Worm (Caenorhabditis elegans) whole organism, young adult: ENCODE data around the gene R09E10.6.

ENCODE experiments used
- B0336.3 ChIP-seq: fragments of 200-800 bp; sonication (Bioruptor generic); IDR thresholded peaks from 2 replicates; pipeline ENCODE4 v1.3.6; 2022; ENCODE audit warnings: missing genetic modification characterization, missing compliant biosample characterization
- F37B4.10 ChIP-seq: fragments of 200-800 bp; sonication (Bioruptor generic); IDR thresholded peaks from 2 replicates; pipeline ENCODE4 v1.3.6; 2022; ENCODE audit warnings: missing genetic modification characterization, missing compliant biosample characterization
- F55B11.4 ChIP-seq: sonication (generic microtip); optimal IDR thresholded peaks from 2 replicates; lab custom pipeline; 2016; ENCODE audit warnings: missing compliant biosample characterization, missing genetic modification characterization, borderline replicate concordance; ENCODE audit not compliant: insufficient read depth
- K11D2.4 ChIP-seq: fragments of 200-800 bp; sonication (Bioruptor generic); IDR thresholded peaks from 2 replicates; pipeline ENCODE4 v1.3.6; 2022; ENCODE audit warnings: missing genetic modification reagents, missing genetic modification characterization, missing compliant biosample characterization
- K12H6.12 ChIP-seq: fragments of 200-800 bp; sonication (Bioruptor generic); optimal IDR thresholded peaks from 2 replicates; lab custom pipeline; 2018; ENCODE audit warnings: mild to moderate bottlenecking, missing genetic modification characterization, missing compliant biosample characterization
- T26A5.8 ChIP-seq: sonication (generic microtip); optimal IDR thresholded peaks from 2 replicates; lab custom pipeline; 2016; ENCODE audit warnings: missing genetic modification characterization, missing compliant biosample characterization
- Y53G8AR.9 ChIP-seq: fragments of 200-800 bp; sonication (Bioruptor generic); conservative IDR thresholded peaks from 2 replicates; pipeline ENCODE4 v1.3.6; 2022; ENCODE audit warnings: missing genetic modification reagents, missing genetic modification characterization, missing compliant biosample characterization
- Y56A3A.18 ChIP-seq: fragments of 200-800 bp; sonication (Bioruptor generic); IDR thresholded peaks from 2 replicates; pipeline ENCODE4 v1.3.6; 2022; ENCODE audit warnings: missing genetic modification reagents, missing genetic modification characterization, missing compliant biosample characterization
- Y79H2A.3 ChIP-seq: fragments of 200-800 bp; sonication (Bioruptor generic); conservative IDR thresholded peaks from 2 replicates; pipeline ENCODE4 v1.3.6; 2022; ENCODE audit warnings: missing genetic modification reagents, missing genetic modification characterization, missing compliant biosample characterization
- Y95B8A.8 ChIP-seq: fragments of 200-800 bp; sonication (Bioruptor generic); IDR thresholded peaks from 2 replicates; pipeline ENCODE4 v1.3.6; 2022; ENCODE audit warnings: missing genetic modification reagents, missing genetic modification characterization, missing compliant biosample characterization
- akir-1 ChIP-seq: fragments of 200-800 bp; sonication (Bioruptor generic); optimal IDR thresholded peaks from 2 replicates; lab custom pipeline; 2018; ENCODE audit warnings: mild to moderate bottlenecking, missing genetic modification characterization, moderate library complexity, missing compliant biosample characterization
- atf-7 ChIP-seq: sonication (generic microtip); optimal IDR thresholded peaks from 2 replicates; lab custom pipeline; 2017; ENCODE audit warnings: mild to moderate bottlenecking, missing genetic modification characterization, missing compliant biosample characterization
- bed-2 ChIP-seq: fragments of 200-800 bp; sonication (Bioruptor generic); IDR thresholded peaks from 2 replicates; pipeline ENCODE4 v1.3.6; 2022; ENCODE audit warnings: missing genetic modification reagents, missing genetic modification characterization, missing compliant biosample characterization
- cebp-1 ChIP-seq, 2 experiments: fragments of 200-800 bp in 1 of 2; sonication (Bioruptor generic) in 1 of 2; sonication (generic microtip) in 1 of 2; IDR thresholded peaks in 1 of 2; optimal IDR thresholded peaks in 1 of 2; 2 replicates each; pipeline versions ENCODE4 v1.3.6 to Lab custom; 2017 to 2022; ENCODE audit warnings: missing compliant biosample characterization in 2 of 2, missing genetic modification characterization in 2 of 2, mild to moderate bottlenecking in 1 of 2, missing genetic modification reagents in 1 of 2, moderate library complexity in 1 of 2
- ceh-27 ChIP-seq: fragments of 200-800 bp; sonication (Bioruptor generic); optimal IDR thresholded peaks from 2 replicates; lab custom pipeline; 2018; ENCODE audit warnings: mild to moderate bottlenecking, missing genetic modification characterization, moderate library complexity, missing compliant biosample characterization
- dpl-1 ChIP-seq: fragments of 150-350 bp; optimal IDR thresholded peaks from 2 replicates; lab custom pipeline; 2014; ENCODE audit warnings: missing biosample characterization, missing genetic modification reagents, missing genetic modification characterization
- efl-1 ChIP-seq: fragments of 150-350 bp; optimal IDR thresholded peaks from 2 replicates; lab custom pipeline; 2014; ENCODE audit warnings: missing biosample characterization, missing genetic modification reagents, missing genetic modification characterization
- egl-44 ChIP-seq: fragments of 200-800 bp; sonication (Bioruptor generic); IDR thresholded peaks from 2 replicates; pipeline ENCODE4 v1.3.6; 2022; ENCODE audit warnings: missing genetic modification reagents, missing genetic modification characterization, missing compliant biosample characterization
- ekl-4 ChIP-seq: fragments of 200-800 bp; sonication (Bioruptor generic); IDR thresholded peaks from 2 replicates; pipeline ENCODE4 v1.3.6; 2022; ENCODE audit warnings: missing genetic modification reagents, missing genetic modification characterization, missing compliant biosample characterization
- ets-4 ChIP-seq: fragments of 200-800 bp; sonication (Bioruptor generic); optimal IDR thresholded peaks from 2 replicates; lab custom pipeline; 2018; ENCODE audit warnings: mild to moderate bottlenecking, missing genetic modification characterization, missing compliant biosample characterization
- hlh-12 ChIP-seq: sonication (generic microtip); optimal IDR thresholded peaks from 2 replicates; lab custom pipeline; 2016; ENCODE audit warnings: missing genetic modification characterization, missing compliant biosample characterization
- hrde-1 ChIP-seq: sonication (generic microtip); optimal IDR thresholded peaks from 2 replicates; lab custom pipeline; 2016; ENCODE audit warnings: missing genetic modification characterization, mild to moderate bottlenecking, missing compliant biosample characterization, moderate library complexity, missing genotype, missing genetic modification reagents, borderline replicate concordance
- let-607 ChIP-seq, 2 experiments: fragments of 200-800 bp in 1 of 2; sonication (Bioruptor generic) in 1 of 2; sonication (generic microtip) in 1 of 2; optimal IDR thresholded peaks; 2 replicates each; lab custom pipeline; 2016 to 2018; ENCODE audit warnings: mild to moderate bottlenecking in 2 of 2, missing compliant biosample characterization in 2 of 2, missing genetic modification characterization in 2 of 2, moderate library complexity in 2 of 2, missing genotype in 1 of 2
- lin-35 ChIP-seq, 3 experiments: fragments of 150-350 bp in 2 of 3; sonication (generic microtip) in 1 of 3; optimal IDR thresholded peaks; 2 replicates each; lab custom pipeline; 2014 to 2018; ENCODE audit warnings: missing biosample characterization in 3 of 3, missing genetic modification characterization in 3 of 3, missing genetic modification reagents in 3 of 3
- lin-54 ChIP-seq: fragments of 200-800 bp; sonication (Bioruptor generic); optimal IDR thresholded peaks from 2 replicates; lab custom pipeline; 2018; ENCODE audit warnings: mild to moderate bottlenecking, missing genetic modification characterization, missing compliant biosample characterization
- lir-1 ChIP-seq: fragments of 200-800 bp; sonication (Bioruptor generic); conservative IDR thresholded peaks from 2 replicates; pipeline ENCODE4 v1.3.6; 2022; ENCODE audit warnings: missing genetic modification reagents, missing genetic modification characterization, missing compliant biosample characterization
- madf-10 ChIP-seq: sonication (generic microtip); optimal IDR thresholded peaks from 2 replicates; lab custom pipeline; 2016; ENCODE audit warnings: mild to moderate bottlenecking, missing genetic modification characterization, missing compliant biosample characterization
- madf-8 ChIP-seq: fragments of 200-800 bp; sonication (Bioruptor generic); conservative IDR thresholded peaks from 2 replicates; pipeline ENCODE4 v1.3.6; 2022; ENCODE audit warnings: missing genetic modification reagents, missing genetic modification characterization, missing compliant biosample characterization
- mxl-1 ChIP-seq: sonication (generic microtip); optimal IDR thresholded peaks from 2 replicates; lab custom pipeline; 2016; ENCODE audit warnings: missing genetic modification characterization, missing compliant biosample characterization
- nfyb-1 ChIP-seq: fragments of 200-800 bp; sonication (Bioruptor generic); IDR thresholded peaks from 2 replicates; pipeline ENCODE4 v1.3.6; 2022; ENCODE audit warnings: missing genetic modification reagents, missing genetic modification characterization, missing compliant biosample characterization
- nhr-120 ChIP-seq: fragments of 200-800 bp; sonication (Bioruptor generic); IDR thresholded peaks from 2 replicates; pipeline ENCODE4 v1.3.6; 2022; ENCODE audit warnings: missing genetic modification characterization, missing compliant biosample characterization
- nhr-27 ChIP-seq: fragments of 200-800 bp; sonication (Bioruptor generic); optimal IDR thresholded peaks from 2 replicates; lab custom pipeline; 2018; ENCODE audit warnings: mild to moderate bottlenecking, missing genetic modification characterization, moderate library complexity, missing compliant biosample characterization
- nhr-80 ChIP-seq: sonication (generic microtip); optimal IDR thresholded peaks from 2 replicates; lab custom pipeline; 2016; ENCODE audit warnings: missing genetic modification characterization, missing compliant biosample characterization
- rcor-1 ChIP-seq: fragments of 200-800 bp; sonication (Bioruptor generic); IDR thresholded peaks from 2 replicates; pipeline ENCODE4 v1.3.6; 2022; ENCODE audit warnings: missing genetic modification reagents, missing genetic modification characterization, missing compliant biosample characterization
- sdz-38 ChIP-seq: sonication (generic microtip); optimal IDR thresholded peaks from 2 replicates; lab custom pipeline; 2016; ENCODE audit warnings: missing genotype, missing genetic modification characterization, missing compliant biosample characterization
- sea-2 ChIP-seq: fragments of 200-800 bp; sonication (Bioruptor generic); IDR thresholded peaks from 2 replicates; pipeline ENCODE4 v1.3.6; 2022; ENCODE audit warnings: missing genetic modification characterization, missing compliant biosample characterization
- snpc-3.4 ChIP-seq: sonication (generic microtip); optimal IDR thresholded peaks from 2 replicates; lab custom pipeline; 2017; ENCODE audit warnings: missing genetic modification characterization, mild to moderate bottlenecking, missing compliant biosample characterization, antibody characterized with exemption, moderate library complexity, missing genotype, missing genetic modification reagents
- tlf-1 ChIP-seq: fragments of 200-800 bp; sonication (Bioruptor generic); optimal IDR thresholded peaks from 2 replicates; lab custom pipeline; 2018; ENCODE audit warnings: mild to moderate bottlenecking, missing genetic modification characterization, missing compliant biosample characterization
- unc-130 ChIP-seq: sonication (generic microtip); optimal IDR thresholded peaks from 2 replicates; lab custom pipeline; 2016; ENCODE audit warnings: missing genetic modification reagents, missing genetic modification characterization, missing compliant biosample characterization
- xnd-1 ChIP-seq: sonication (generic microtip); optimal IDR thresholded peaks from 2 replicates; lab custom pipeline; 2016; ENCODE audit warnings: missing genotype, missing genetic modification reagents, missing genetic modification characterization, missing compliant biosample characterization
- ztf-18 ChIP-seq: sonication (generic microtip); optimal IDR thresholded peaks from 2 replicates; lab custom pipeline; 2016; ENCODE audit warnings: missing genotype, mild to moderate bottlenecking, missing genetic modification characterization, missing compliant biosample characterization
- ztf-26 ChIP-seq: sonication (generic microtip); optimal IDR thresholded peaks from 2 replicates; lab custom pipeline; 2017; ENCODE audit warnings: missing genetic modification characterization, missing compliant biosample characterization
- ztf-28 ChIP-seq: fragments of 200-800 bp; sonication (Bioruptor generic); IDR thresholded peaks from 2 replicates; pipeline ENCODE4 v1.3.6; 2022; ENCODE audit warnings: missing genetic modification reagents, missing genetic modification characterization, missing compliant biosample characterization

The R09E10.6 gene

ce11 chrIV:10259557-10259956 is 34.4 kb downstream of the R09E10.6 start, which contains the start of gene F01G10.9:
Gene F01G10.9 (minus strand): TSS chrIV:10259657.
- no peak for TF ChIP-seq Y79H2A.3
- no peak for TF ChIP-seq Y56A3A.18 (GFP tag; lab: Robert Waterston, UW)
- no peak for TF ChIP-seq dpl-1 (GFP tag; lab: Kevin White, UChicago)
- no peak for TF ChIP-seq lin-54 (GFP tag; lab: Kevin White, UChicago)
- TF ChIP-seq unc-130 (GFP tag; lab: Kevin White, UChicago), result no peak
- TF ChIP-seq atf-7 (tag; lab: Kevin White, UChicago), result no peak
- no peak for TF ChIP-seq nhr-120 (GFP tag; lab: Robert Waterston, UW)
- no peak for TF ChIP-seq madf-10 (tag; lab: Kevin White, UChicago)
- TF ChIP-seq ztf-18 (tag; lab: Kevin White, UChicago), result no peak
- no peak for TF ChIP-seq nhr-27 (tag; lab: Kevin White, UChicago)
- TF ChIP-seq rcor-1 (GFP tag; lab: Robert Waterston, UW), result no peak
- no peak for TF ChIP-seq B0336.3 (GFP tag; lab: Robert Waterston, UW)
- no peak for TF ChIP-seq madf-8 (GFP tag; lab: Robert Waterston, UW)
- no peak for TF ChIP-seq akir-1 (GFP tag; lab: Kevin White, UChicago)
- no peak for TF ChIP-seq snpc-3.4 (tag; lab: Kevin White, UChicago)
- TF ChIP-seq F37B4.10 (GFP tag; lab: Robert Waterston, UW), result no peak
- no peak for TF ChIP-seq ets-4 (GFP tag; lab: Kevin White, UChicago)
- TF ChIP-seq efl-1 (GFP tag; lab: Kevin White, UChicago), result no peak
- TF ChIP-seq sea-2 (GFP tag; lab: Robert Waterston, UW), result no peak
- TF ChIP-seq, all 124 proteins: peak for 0

ce11 chrIV:10252886-10253639 is 40.9 kb downstream of the R09E10.6 start:
- TF ChIP-seq bed-2, result no peak
- 0 out of 2 replicates have a peak, but pooled peaks have one; percentile 5 for TF ChIP-seq ekl-4 (GFP tag; lab: Robert Waterston, UW)
- no peak for TF ChIP-seq ceh-27 (GFP tag; lab: Kevin White, UChicago)
- no peak for TF ChIP-seq ztf-26 (tag; lab: Kevin White, UChicago)
- TF ChIP-seq hlh-12 (tag; lab: Kevin White, UChicago), result no peak
- TF ChIP-seq cebp-1 (GFP tag; IDR thresholded peaks at IDR 0.05; lab: Robert Waterston, UW), result no peak
- TF ChIP-seq cebp-1 (tag; optimal IDR thresholded peaks at IDR 0.05; lab: Kevin White, UChicago), result peak; percentile 9
- no peak for TF ChIP-seq nfyb-1 (GFP tag; lab: Robert Waterston, UW)

- TF ChIP-seq lin-35 (GFP tag; optimal IDR thresholded peaks at IDR 0.05; lab: Kevin White, UChicago) (peak in 2 of 3 experiments; percentile 32 to 80), Y95B8A.8 (GFP tag; lab: Robert Waterston, UW) (no peak), mxl-1 (tag; lab: Kevin White, UChicago) (peak; percentile 19), K12H6.12 (tag; lab: Kevin White, UChicago) (peak; percentile 93), hrde-1 (tag; lab: Kevin White, UChicago) (no peak), sdz-38 (tag; lab: Kevin White, UChicago) (no peak), ceh-27 (GFP tag; lab: Kevin White, UChicago) (peak; percentile 72), tlf-1 (GFP tag; lab: Kevin White, UChicago) (peak; percentile 75), F55B11.4 (tag; lab: Kevin White, UChicago) (no peak), egl-44 (GFP tag; lab: Robert Waterston, UW) (peak; percentile 78; the same call in 1 of the 2 replicates), cebp-1 (GFP tag; IDR thresholded peaks at IDR 0.05; lab: Robert Waterston, UW) (peak; percentile 50; the same call in 1 of the 2 replicates), cebp-1 (tag; optimal IDR thresholded peaks at IDR 0.05; lab: Kevin White, UChicago) (peak; percentile 89), let-607 (tag; optimal IDR thresholded peaks at IDR 0.05; lab: Kevin White, UChicago) (peak; percentile 65 to 75), lin-54 (GFP tag; lab: Kevin White, UChicago) (peak; percentile 50), ztf-28 (GFP tag; lab: Robert Waterston, UW) (no peak), ztf-18 (tag; lab: Kevin White, UChicago) (peak; percentile 21), xnd-1 (tag; lab: Kevin White, UChicago) (no peak), Y53G8AR.9 (peak; percentile 71), lir-1 (GFP tag; lab: Robert Waterston, UW) (peak; percentile 59; the same call in 1 of the 2 replicates), T26A5.8 (no peak), K11D2.4 (GFP tag; lab: Robert Waterston, UW) (peak; percentile 88), nhr-80 (tag; lab: Kevin White, UChicago) (peak; percentile 95)
Measured at ce11 chrIV:10252350-10252792, 41.6 kb downstream of the R09E10.6 start.
